Worm (Caenorhabditis elegans) whole organism, early embryonic: ENCODE measurements around the gene F25E5.16.

Experiments used
- B0310.2 ChIP-seq: sonication (generic microtip); optimal IDR thresholded peaks from 2 replicates; lab custom pipeline; 2016; ENCODE audit warnings: mild to moderate bottlenecking, missing genetic modification characterization, missing compliant biosample characterization
- F13C5.2 ChIP-seq: sonication (generic microtip); optimal IDR thresholded peaks from 2 replicates; lab custom pipeline; 2017; ENCODE audit warnings: mild to moderate bottlenecking, missing genetic modification characterization, inconsistent platforms, missing compliant biosample characterization
- aly-1 ChIP-seq: sonication (generic microtip); optimal IDR thresholded peaks from 2 replicates; lab custom pipeline; 2016; ENCODE audit warnings: missing genetic modification characterization, missing compliant biosample characterization
- ama-1 ChIP-seq: fragments of 150-350 bp; optimal IDR thresholded peaks from 2 replicates; lab custom pipeline; 2014
- ceh-13 ChIP-seq: fragments of 200-800 bp; sonication (Bioruptor generic); optimal IDR thresholded peaks from 2 replicates; lab custom pipeline; 2018; ENCODE audit warnings: mild to moderate bottlenecking, missing genetic modification characterization, missing compliant biosample characterization
- ceh-36 ChIP-seq: sonication (generic microtip); optimal IDR thresholded peaks from 2 replicates; lab custom pipeline; 2016; ENCODE audit warnings: missing genetic modification characterization, inconsistent platforms, missing compliant biosample characterization
- ets-7 ChIP-seq: sonication (generic microtip); optimal IDR thresholded peaks from 2 replicates; lab custom pipeline; 2016; ENCODE audit warnings: missing genotype, missing genetic modification characterization, missing compliant biosample characterization
- flt-1 ChIP-seq: fragments of 200-800 bp; sonication (Bioruptor generic); IDR thresholded peaks from 2 replicates; pipeline ENCODE4 v1.3.6; 2022; ENCODE audit warnings: missing genetic modification characterization, missing compliant biosample characterization
- hmbx-1 ChIP-seq: sonication (generic microtip); optimal IDR thresholded peaks from 2 replicates; lab custom pipeline; 2016; ENCODE audit warnings: mild to moderate bottlenecking, missing genetic modification characterization, missing compliant biosample characterization
- hmg-4 ChIP-seq: fragments of 200-800 bp; sonication (Bioruptor generic); optimal IDR thresholded peaks from 2 replicates; lab custom pipeline; 2018; ENCODE audit warnings: mild to moderate bottlenecking, missing genetic modification characterization, missing compliant biosample characterization
- hnd-1 ChIP-seq: sonication (generic microtip); optimal IDR thresholded peaks from 2 replicates; lab custom pipeline; 2016; ENCODE audit warnings: missing genetic modification characterization, missing compliant biosample characterization
- pes-1 ChIP-seq: fragments of 200-800 bp; sonication (Bioruptor generic); IDR thresholded peaks from 2 replicates; pipeline ENCODE4 v1.3.6; 2022; ENCODE audit warnings: missing genetic modification reagents, missing genetic modification characterization, missing compliant biosample characterization
- scrt-1 ChIP-seq: fragments of 200-800 bp; sonication (Bioruptor generic); IDR thresholded peaks from 2 replicates; pipeline ENCODE4 v1.3.6; 2022; ENCODE audit warnings: missing genetic modification characterization, missing compliant biosample characterization
- sea-1 ChIP-seq: fragments of 200-800 bp; sonication (Bioruptor generic); conservative IDR thresholded peaks from 2 replicates; pipeline ENCODE4 v1.3.6; 2022; ENCODE audit warnings: missing genetic modification characterization, missing compliant biosample characterization
- tbx-11 ChIP-seq: fragments of 200-800 bp; sonication (Bioruptor generic); IDR thresholded peaks from 2 replicates; pipeline ENCODE4 v1.3.6; 2022; ENCODE audit warnings: missing genetic modification characterization, missing compliant biosample characterization
- tbx-37 ChIP-seq: fragments of 200-800 bp; sonication (Bioruptor generic); conservative IDR thresholded peaks from 2 replicates; pipeline ENCODE4 v1.3.6; 2022; ENCODE audit warnings: missing genetic modification reagents, missing genetic modification characterization, missing compliant biosample characterization
- tra-4 ChIP-seq: sonication (generic microtip); optimal IDR thresholded peaks from 2 replicates; lab custom pipeline; 2017; ENCODE audit warnings: missing genetic modification characterization, missing compliant biosample characterization

Gene F25E5.16

DNA sequence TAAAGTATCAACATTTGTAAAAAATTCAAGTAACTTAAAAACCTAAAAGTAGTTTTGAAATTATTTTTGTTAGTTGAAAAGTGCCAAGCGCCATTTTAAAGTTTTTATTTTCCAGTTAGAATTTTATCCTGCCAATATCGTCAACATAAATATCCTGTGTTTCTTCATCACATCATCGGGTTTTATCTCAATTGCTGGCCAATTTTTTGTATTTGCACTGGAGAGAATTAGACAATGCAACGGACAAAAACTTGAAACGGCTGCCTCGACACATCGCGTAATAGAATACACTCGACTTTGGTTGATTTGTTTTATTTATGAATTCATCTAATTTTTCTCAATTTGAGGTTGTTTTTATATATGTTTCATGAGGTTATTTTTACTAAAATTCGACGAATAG, 16.9 kb downstream of the F25E5.16 start, which contains the start of gene F25E5.2:
Gene F25E5.2 (plus strand): TSS at position 301 of the 400 bp plus-strand sequence.
- TF ChIP-seq tra-4 (tag; lab: Kevin White, UChicago) (no peak), hmg-4 (no peak), ama-1 (lab: Kevin White, UChicago) (no peak), sea-1 (no peak), ceh-36 (tag; lab: Kevin White, UChicago) (no peak), aly-1 (tag; lab: Kevin White, UChicago) (no peak), B0310.2 (no peak), ets-7 (tag; lab: Kevin White, UChicago) (no peak), tbx-37 (GFP tag; lab: Robert Waterston, UW) (no peak), hmbx-1 (no peak), tbx-11 (GFP tag; lab: Robert Waterston, UW) (no peak), scrt-1 (no peak), flt-1 (GFP tag; lab: Robert Waterston, UW) (no peak), F13C5.2 (tag; lab: Kevin White, UChicago) (no peak), hnd-1 (no peak), ceh-13 (GFP tag; lab: Kevin White, UChicago) (no peak)

DNA sequence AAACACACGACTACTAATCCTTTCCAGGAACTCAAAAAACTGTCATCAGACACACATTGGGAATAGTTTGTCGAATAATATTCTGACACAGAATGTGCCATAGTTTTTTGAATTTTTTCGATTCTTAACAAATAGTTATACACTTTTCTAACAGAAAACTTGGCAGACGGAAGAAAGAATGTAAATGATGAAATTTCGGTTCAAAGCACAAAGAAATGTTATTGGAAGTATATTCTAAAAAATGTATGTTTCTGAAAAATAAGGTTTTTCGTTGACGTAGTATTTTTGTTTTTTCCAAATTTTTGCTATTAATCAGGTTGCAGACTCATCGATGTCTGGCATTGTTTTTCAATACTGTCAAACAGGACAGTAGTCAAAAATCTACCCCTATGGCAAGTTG, 22.8 kb downstream of the F25E5.16 start, which contains the start of gene srh-92:
Gene srh-92 (minus strand): TSS at position 101 of the 400 bp plus-strand sequence.
- TF ChIP-seq hnd-1: no peak
- no peak for TF ChIP-seq tbx-11 (GFP tag; lab: Robert Waterston, UW)
- no peak for TF ChIP-seq aly-1 (tag; lab: Kevin White, UChicago)
- TF ChIP-seq scrt-1: no peak
- no peak for TF ChIP-seq tbx-37 (GFP tag; lab: Robert Waterston, UW)
- no peak for TF ChIP-seq ceh-36 (tag; lab: Kevin White, UChicago)
- no peak for TF ChIP-seq flt-1 (GFP tag; lab: Robert Waterston, UW)
- TF ChIP-seq ama-1 (lab: Kevin White, UChicago): no peak
- TF ChIP-seq hmg-4: no peak
- no peak for TF ChIP-seq F13C5.2 (tag; lab: Kevin White, UChicago)
- TF ChIP-seq ets-7 (tag; lab: Kevin White, UChicago): no peak
- no peak for TF ChIP-seq sea-1
- TF ChIP-seq ceh-13 (GFP tag; lab: Kevin White, UChicago): no peak
- TF ChIP-seq B0310.2: no peak
- no peak for TF ChIP-seq pes-1
- no peak for TF ChIP-seq tra-4 (tag; lab: Kevin White, UChicago)

DNA sequence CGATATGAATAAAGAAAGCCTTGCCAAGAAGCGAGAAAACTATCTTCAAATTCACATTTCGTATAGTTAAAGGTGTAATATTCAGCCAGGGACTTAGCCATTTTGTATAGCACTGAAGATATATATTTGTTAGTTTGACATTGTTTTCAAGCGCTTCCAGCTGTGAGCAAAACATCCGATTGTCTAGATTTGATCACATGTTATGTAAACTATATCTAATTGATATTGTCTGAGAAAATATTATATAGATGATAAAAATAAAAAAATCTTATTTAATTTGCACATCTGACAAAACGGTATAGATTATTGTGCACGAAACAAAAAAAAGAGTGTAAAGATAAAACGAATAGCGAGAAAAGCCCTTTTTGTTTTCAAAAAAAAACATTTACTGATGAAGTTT, 26.6 kb downstream of the F25E5.16 start, which contains the start of gene srh-89:
Gene srh-89 (minus strand): TSS at position 101 of the 400 bp plus-strand sequence.
- no peak for TF ChIP-seq hmg-4

DNA sequence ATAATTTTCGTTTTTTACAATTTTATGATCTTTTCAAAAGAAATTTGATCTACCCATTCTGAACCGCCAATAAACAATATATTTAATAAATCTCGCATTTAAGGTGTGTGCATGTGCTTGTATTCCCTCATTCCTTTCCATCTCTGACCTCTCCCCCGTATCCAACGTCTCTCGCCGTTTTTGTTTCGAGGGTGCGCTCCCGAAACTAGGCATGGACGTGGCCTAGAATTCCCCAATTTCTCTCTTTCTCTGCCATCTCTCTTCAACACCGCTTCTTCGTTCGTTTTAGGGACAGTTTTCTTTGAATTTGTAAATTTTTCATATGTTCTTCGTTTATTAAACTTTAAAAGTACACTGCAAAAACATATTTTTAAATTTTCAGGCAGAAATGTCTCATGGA, 27.4 kb downstream of the F25E5.16 start, which contains the start of gene F25E5.1:
Gene F25E5.1 (plus strand): TSS at position 376 of the 400 bp plus-strand sequence.
- TF ChIP-seq ceh-36 (tag; lab: Kevin White, UChicago): no peak
- TF ChIP-seq hmg-4: no peak
- TF ChIP-seq B0310.2: no peak
- no peak for TF ChIP-seq hnd-1
- TF ChIP-seq scrt-1: no peak
- peak; percentile 47 for TF ChIP-seq F13C5.2 (tag; lab: Kevin White, UChicago)
- TF ChIP-seq tbx-37 (GFP tag; lab: Robert Waterston, UW): peak; percentile 62; the same call in 1 of the 2 replicates
- TF ChIP-seq aly-1 (tag; lab: Kevin White, UChicago): peak; percentile 3
- no peak for TF ChIP-seq pes-1

DNA sequence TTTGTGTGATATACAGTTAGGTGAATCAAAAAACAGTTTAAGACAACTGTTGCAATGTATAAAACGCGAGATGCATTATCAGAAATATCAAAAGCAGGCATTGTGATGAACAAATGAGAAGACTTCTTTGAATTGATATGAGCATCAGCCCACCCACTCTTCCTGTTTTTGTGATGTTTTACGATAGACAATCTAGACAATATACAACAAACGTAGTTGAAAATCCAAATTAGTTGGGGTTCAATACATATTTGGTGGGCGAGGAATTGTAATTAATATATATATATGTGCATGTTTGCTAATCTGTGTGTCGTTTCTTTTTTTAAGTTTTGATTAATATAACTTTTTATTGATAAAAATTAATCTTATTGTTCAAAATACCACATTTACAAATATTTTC, 34.7 kb downstream of the F25E5.16 start, which contains the start of gene str-28:
Gene str-28 (minus strand): TSS at position 101 of the 400 bp plus-strand sequence.
- no peak for TF ChIP-seq F13C5.2 (tag; lab: Kevin White, UChicago)
- no peak for TF ChIP-seq sea-1
- TF ChIP-seq hmbx-1: no peak
- TF ChIP-seq ceh-13 (GFP tag; lab: Kevin White, UChicago): no peak
- TF ChIP-seq B0310.2: no peak
- TF ChIP-seq ets-7 (tag; lab: Kevin White, UChicago): no peak
- TF ChIP-seq tbx-37 (GFP tag; lab: Robert Waterston, UW): no peak
- TF ChIP-seq ceh-36 (tag; lab: Kevin White, UChicago): no peak
- no peak for TF ChIP-seq ama-1 (lab: Kevin White, UChicago)

DNA sequence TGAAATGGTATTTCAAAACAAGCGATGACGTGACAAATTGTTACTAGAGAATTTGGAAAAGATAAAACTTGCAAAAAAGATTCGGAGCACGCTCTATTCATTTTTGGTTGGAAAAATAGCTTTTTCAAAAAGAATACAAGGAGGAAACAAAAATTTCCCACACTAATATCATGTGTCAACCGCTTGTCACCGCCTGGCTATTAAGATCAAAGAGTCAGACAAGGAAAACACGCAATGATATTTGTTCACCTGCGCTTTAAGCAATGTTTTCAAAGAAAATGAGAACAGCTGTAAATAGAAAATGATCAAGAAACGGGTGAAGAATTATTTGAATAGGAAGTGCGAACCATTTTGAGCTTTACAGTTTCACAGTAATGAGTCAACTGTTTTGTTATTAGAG, 38.7 kb downstream of the F25E5.16 start, which contains the start of gene srh-125:
Gene srh-125 (minus strand): TSS at position 101 of the 400 bp plus-strand sequence.
- TF ChIP-seq flt-1 (GFP tag; lab: Robert Waterston, UW) (no peak), hmg-4 (no peak), F13C5.2 (tag; lab: Kevin White, UChicago) (no peak), tbx-11 (GFP tag; lab: Robert Waterston, UW) (no peak), tbx-37 (GFP tag; lab: Robert Waterston, UW) (no peak), scrt-1 (no peak), tra-4 (tag; lab: Kevin White, UChicago) (no peak), aly-1 (tag; lab: Kevin White, UChicago) (no peak), pes-1 (no peak), hnd-1 (no peak), ama-1 (lab: Kevin White, UChicago) (no peak), hmbx-1 (no peak), ets-7 (tag; lab: Kevin White, UChicago) (no peak), sea-1 (no peak), ceh-13 (GFP tag; lab: Kevin White, UChicago) (no peak), ceh-36 (tag; lab: Kevin White, UChicago) (no peak), B0310.2 (no peak)

DNA sequence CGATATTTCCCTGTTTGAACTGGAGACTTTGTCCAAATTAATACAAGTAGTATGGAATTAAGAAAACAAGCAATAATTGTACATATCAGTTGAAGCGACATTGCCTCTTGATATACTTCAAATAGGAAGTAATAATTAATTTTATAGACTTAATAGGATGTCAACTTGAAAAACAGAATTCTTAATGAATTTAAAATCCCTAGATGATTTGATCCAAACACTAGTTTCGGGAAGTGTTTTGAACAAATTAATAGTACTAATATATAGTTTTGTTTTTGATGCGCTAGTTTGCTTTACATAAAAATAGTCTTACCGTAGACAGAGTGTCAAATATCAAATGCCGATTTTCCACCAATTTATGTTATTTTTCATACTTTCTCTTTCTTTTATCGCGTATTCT, 40.3 kb downstream of the F25E5.16 start, which contains the start of gene str-190:
Gene str-190 (minus strand): TSS at position 101 of the 400 bp plus-strand sequence.
- TF ChIP-seq pes-1 (no peak), B0310.2 (no peak), ceh-13 (GFP tag; lab: Kevin White, UChicago) (no peak), sea-1 (no peak), ama-1 (lab: Kevin White, UChicago) (no peak), F13C5.2 (tag; lab: Kevin White, UChicago) (no peak)

DNA sequence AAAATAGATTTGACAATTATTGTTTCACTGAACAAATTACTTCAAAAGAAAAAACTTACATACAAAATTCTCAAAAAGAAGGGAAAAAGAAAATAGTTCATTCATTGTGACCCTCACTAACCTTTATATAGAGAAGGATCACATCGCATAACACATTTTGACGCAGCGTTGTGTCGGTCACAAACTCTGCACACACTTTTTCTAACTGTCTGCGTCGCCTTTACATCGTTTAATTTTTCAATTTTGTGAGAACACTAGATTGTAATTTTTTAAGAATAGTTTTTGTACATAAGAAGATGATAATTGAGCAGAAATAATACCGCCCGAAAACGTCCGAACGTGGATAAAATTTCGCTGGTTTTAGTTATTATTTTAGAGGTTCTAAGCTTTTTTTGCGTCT, 42.9 kb downstream of the F25E5.16 start, which contains the start of gene C18B10.6:
Gene C18B10.6 (minus strand): TSS at position 101 of the 400 bp plus-strand sequence.
- TF ChIP-seq aly-1 (tag; lab: Kevin White, UChicago) (no peak), hnd-1 (no peak), pes-1 (no peak), sea-1 (no peak), ceh-36 (tag; lab: Kevin White, UChicago) (no peak)
